Worm (Caenorhabditis elegans) whole organism, L1 larva: Measurements from ENCODE around the gene K09C8.8.

Source experiments
- aly-2 ChIP-seq: fragments of 150-350 bp; optimal IDR thresholded peaks from 2 replicates; lab custom pipeline; 2014; ENCODE audit warnings: missing biosample characterization, missing genetic modification characterization
- dpl-1 ChIP-seq, 3 experiments: fragments of 150-350 bp in 2 of 3; sonication (generic microtip) in 1 of 3; optimal IDR thresholded peaks; 2 replicates each; lab custom pipeline; 2014 to 2017; ENCODE audit warnings: missing biosample characterization in 3 of 3, missing genetic modification characterization in 3 of 3, missing genetic modification reagents in 3 of 3
- egl-27 ChIP-seq, 2 experiments: fragments of 150-350 bp in 1 of 2; sonication (generic microtip); optimal IDR thresholded peaks; 3 replicates each; lab custom pipeline; 2017 to 2018; ENCODE audit warnings: missing biosample characterization in 2 of 2, missing genetic modification characterization in 2 of 2, missing genetic modification reagents in 2 of 2
- elt-2 ChIP-seq: sonication (generic microtip); optimal IDR thresholded peaks from 2 replicates; lab custom pipeline; 2016; ENCODE audit warnings: missing genetic modification characterization, mild to moderate bottlenecking, inconsistent platforms, missing compliant biosample characterization, missing genetic modification reagents
- lin-39 ChIP-seq: fragments of 150-350 bp; optimal IDR thresholded peaks from 2 replicates; lab custom pipeline; 2014; ENCODE audit warnings: missing biosample characterization, missing genetic modification reagents, missing genetic modification characterization
- mdl-1 ChIP-seq, 2 experiments: fragments of 150-350 bp; optimal IDR thresholded peaks; 2 replicates each; lab custom pipeline; 2014 to 2017; ENCODE audit warnings: missing biosample characterization in 2 of 2, missing genetic modification characterization in 2 of 2, inconsistent platforms in 1 of 2
- nhr-237 ChIP-seq: fragments of 150-350 bp; optimal IDR thresholded peaks from 2 replicates; lab custom pipeline; 2014; ENCODE audit warnings: missing biosample characterization, missing genetic modification characterization
- nhr-47 ChIP-seq: sonication (generic microtip); optimal IDR thresholded peaks from 2 replicates; lab custom pipeline; 2016; ENCODE audit warnings: mild to moderate bottlenecking, missing genetic modification characterization, moderate library complexity, missing compliant biosample characterization
- nhr-76 ChIP-seq: sonication (generic microtip); optimal IDR thresholded peaks from 2 replicates; lab custom pipeline; 2017; ENCODE audit warnings: missing biosample characterization, missing genetic modification characterization
- vab-15 ChIP-seq: sonication (generic microtip); optimal IDR thresholded peaks from 2 replicates; lab custom pipeline; 2017; ENCODE audit warnings: missing genotype, mild to moderate bottlenecking, missing genetic modification characterization, missing compliant biosample characterization
- ztf-11 ChIP-seq, 2 experiments: sonication (generic microtip); optimal IDR thresholded peaks; 2 replicates each; lab custom pipeline; 2016 to 2017; ENCODE audit warnings: missing genetic modification characterization in 2 of 2, missing biosample characterization in 1 of 2, missing compliant biosample characterization in 1 of 2

DNA sequence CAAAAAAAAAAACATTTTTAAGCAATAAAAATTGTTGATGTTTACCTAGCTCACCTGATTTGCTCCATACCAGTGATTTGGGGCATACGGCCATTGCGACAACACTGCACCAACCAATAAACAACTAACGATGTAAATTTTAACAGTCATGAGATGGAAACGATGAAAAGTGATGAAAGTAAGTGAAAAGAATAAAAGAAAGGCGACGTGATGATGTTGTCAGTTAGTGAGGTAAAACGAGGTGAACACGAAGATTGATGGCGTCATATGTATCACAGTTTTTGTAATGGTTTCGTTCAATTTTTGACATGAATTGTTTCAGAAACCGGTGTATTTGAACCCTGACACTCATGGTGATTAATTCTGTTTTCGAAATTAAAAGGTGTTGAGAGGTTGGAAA is 19.6 kb upstream of the K09C8.8 start, which contains the start of gene K09C8.7:
- no peak for TF ChIP-seq elt-2
- no peak for TF ChIP-seq nhr-76 (tag; lab: Kevin White, UChicago)
- no peak for TF ChIP-seq dpl-1 (GFP tag; optimal IDR thresholded peaks at IDR 0.05; lab: Kevin White, UChicago)
- TF ChIP-seq ztf-11 (tag; optimal IDR thresholded peaks at IDR 0.05; lab: Kevin White, UChicago), result no peak
- TF ChIP-seq lin-39 (tag; lab: Kevin White, UChicago), result no peak
- no peak for TF ChIP-seq aly-2 (tag; lab: Kevin White, UChicago)
- no peak for TF ChIP-seq egl-27 (tag; optimal IDR thresholded peaks at IDR 0.05; lab: Kevin White, UChicago)
- TF ChIP-seq vab-15 (tag; lab: Kevin White, UChicago), result no peak
- TF ChIP-seq mdl-1 (tag; optimal IDR thresholded peaks at IDR 0.05; lab: Kevin White, UChicago), result no peak
- no peak for TF ChIP-seq nhr-47 (tag; lab: Kevin White, UChicago)
- TF ChIP-seq nhr-237 (tag; lab: Kevin White, UChicago), result no peak
